Worm (Caenorhabditis elegans) whole organism, L3 larva: Measurements from ENCODE around the gene ZK121.2.
A peak's percentile ranks its signal among the peaks of the same experiment; 100 is the strongest.

Experiments used
- R02D3.7 ChIP-seq: fragments of 150-350 bp; optimal IDR thresholded peaks from 2 replicates; lab custom pipeline; 2014; ENCODE audit warnings: missing biosample characterization, missing genetic modification characterization
- ZK546.5 ChIP-seq: sonication (generic microtip); optimal IDR thresholded peaks from 2 replicates; lab custom pipeline; 2017; ENCODE audit warnings: missing biosample characterization, missing genetic modification characterization
- aly-2 ChIP-seq: fragments of 150-350 bp; optimal IDR thresholded peaks from 2 replicates; lab custom pipeline; 2014; ENCODE audit warnings: missing biosample characterization, missing genetic modification characterization
- ama-1 ChIP-seq: fragments of 150-350 bp; optimal IDR thresholded peaks from 2 replicates; lab custom pipeline; 2018
- ceh-16 ChIP-seq: sonication (generic microtip); optimal IDR thresholded peaks from 2 replicates; lab custom pipeline; 2017; ENCODE audit warnings: missing biosample characterization, missing genetic modification characterization
- ceh-28 ChIP-seq: fragments of 150-350 bp; optimal IDR thresholded peaks from 2 replicates; lab custom pipeline; 2014; ENCODE audit warnings: missing biosample characterization, missing genetic modification reagents, missing genetic modification characterization
- ceh-82 ChIP-seq: fragments of 150-350 bp; optimal IDR thresholded peaks from 2 replicates; lab custom pipeline; 2014; ENCODE audit warnings: missing biosample characterization, missing genetic modification characterization
- ceh-9 ChIP-seq: sonication (generic microtip); optimal IDR thresholded peaks from 2 replicates; lab custom pipeline; 2018; ENCODE audit warnings: missing biosample characterization, missing genetic modification characterization
- daf-12 ChIP-seq: fragments of 150-350 bp; optimal IDR thresholded peaks from 2 replicates; lab custom pipeline; 2014; ENCODE audit warnings: missing biosample characterization, missing genetic modification reagents, missing genetic modification characterization
- egl-27 ChIP-seq: sonication (generic microtip); optimal IDR thresholded peaks from 4 replicates; lab custom pipeline; 2017; ENCODE audit warnings: missing biosample characterization, missing genetic modification reagents, missing genetic modification characterization
- egl-5 ChIP-seq: fragments of 150-350 bp; optimal IDR thresholded peaks from 2 replicates; lab custom pipeline; 2017; ENCODE audit warnings: missing biosample characterization, missing genetic modification reagents, missing genetic modification characterization, inconsistent platforms
- elt-1 ChIP-seq: fragments of 150-350 bp; optimal IDR thresholded peaks from 2 replicates; lab custom pipeline; 2014; ENCODE audit warnings: missing biosample characterization, missing genetic modification characterization
- elt-2 ChIP-seq: sonication (generic microtip); optimal IDR thresholded peaks from 2 replicates; lab custom pipeline; 2016; ENCODE audit warnings: missing genetic modification reagents, mild to moderate bottlenecking, missing genetic modification characterization, missing compliant biosample characterization
- elt-3 ChIP-seq, 3 experiments: fragments of 150-350 bp in 1 of 3; sonication (generic microtip) in 2 of 3; optimal IDR thresholded peaks; 2 replicates in 2 of 3; 4 replicates in 1 of 3; lab custom pipeline; 2014 to 2017; ENCODE audit warnings: missing biosample characterization in 3 of 3, missing genetic modification characterization in 3 of 3
- eor-1 ChIP-seq, 2 experiments: fragments of 150-350 bp; optimal IDR thresholded peaks; 2 replicates each; lab custom pipeline; 2014 to 2018; ENCODE audit warnings: missing biosample characterization in 2 of 2, missing genetic modification characterization in 2 of 2
- fkh-10 ChIP-seq: sonication (generic microtip); optimal IDR thresholded peaks from 2 replicates; lab custom pipeline; 2017; ENCODE audit warnings: missing biosample characterization, missing genetic modification reagents, missing genetic modification characterization
- fkh-2 ChIP-seq: fragments of 150-350 bp; optimal IDR thresholded peaks from 2 replicates; lab custom pipeline; 2014; ENCODE audit warnings: missing biosample characterization, missing genetic modification reagents, missing genetic modification characterization
- fos-1 ChIP-seq: fragments of 150-350 bp; optimal IDR thresholded peaks from 2 replicates; lab custom pipeline; 2014; ENCODE audit warnings: missing biosample characterization, missing genetic modification characterization
- hmg-11 ChIP-seq: sonication (generic microtip); optimal IDR thresholded peaks from 2 replicates; lab custom pipeline; 2016; ENCODE audit warnings: missing genetic modification characterization, missing compliant biosample characterization
- jun-1 ChIP-seq: fragments of 150-350 bp; optimal IDR thresholded peaks from 2 replicates; lab custom pipeline; 2014; ENCODE audit warnings: missing biosample characterization, missing genetic modification reagents, missing genetic modification characterization
- lin-15B ChIP-seq: fragments of 150-350 bp; optimal IDR thresholded peaks from 2 replicates; lab custom pipeline; 2014; ENCODE audit warnings: missing biosample characterization, missing genetic modification characterization
- lin-39 ChIP-seq: fragments of 150-350 bp; optimal IDR thresholded peaks from 2 replicates; lab custom pipeline; 2018; ENCODE audit warnings: missing biosample characterization, missing genetic modification reagents, missing genetic modification characterization
- lsy-12 ChIP-seq: sonication (generic microtip); optimal IDR thresholded peaks from 2 replicates; lab custom pipeline; 2016; ENCODE audit warnings: mild to moderate bottlenecking, missing genetic modification characterization, missing compliant biosample characterization
- mdl-1 ChIP-seq: fragments of 150-350 bp; optimal IDR thresholded peaks from 2 replicates; lab custom pipeline; 2014; ENCODE audit warnings: missing biosample characterization, missing genetic modification characterization
- mml-1 ChIP-seq: fragments of 150-350 bp; sonication (generic microtip); optimal IDR thresholded peaks from 3 replicates; lab custom pipeline; 2014; ENCODE audit warnings: missing biosample characterization, missing genetic modification characterization
- nfya-1 ChIP-seq: sonication (generic microtip); optimal IDR thresholded peaks from 2 replicates; lab custom pipeline; 2017; ENCODE audit warnings: missing genetic modification characterization, mild to moderate bottlenecking, missing compliant biosample characterization, antibody characterized with exemption, moderate library complexity; ENCODE audit not compliant: insufficient read depth
- nhr-11 ChIP-seq: fragments of 150-350 bp; optimal IDR thresholded peaks from 2 replicates; lab custom pipeline; 2014; ENCODE audit warnings: missing biosample characterization, missing genetic modification characterization
- nhr-12 ChIP-seq: fragments of 150-350 bp; optimal IDR thresholded peaks from 2 replicates; lab custom pipeline; 2014; ENCODE audit warnings: missing biosample characterization, missing genetic modification characterization
- nhr-23 ChIP-seq: fragments of 150-350 bp; optimal IDR thresholded peaks from 2 replicates; lab custom pipeline; 2014; ENCODE audit warnings: missing biosample characterization, missing genetic modification reagents, missing genetic modification characterization
- nhr-237 ChIP-seq: fragments of 150-350 bp; optimal IDR thresholded peaks from 2 replicates; lab custom pipeline; 2014; ENCODE audit warnings: missing biosample characterization, missing genetic modification characterization
- nhr-25 ChIP-seq: sonication (generic microtip); optimal IDR thresholded peaks from 2 replicates; lab custom pipeline; 2017; ENCODE audit warnings: missing biosample characterization, missing genetic modification characterization
- nhr-28 ChIP-seq: fragments of 150-350 bp; optimal IDR thresholded peaks from 2 replicates; lab custom pipeline; 2014; ENCODE audit warnings: missing biosample characterization, missing genetic modification characterization
- nhr-43 ChIP-seq: sonication (generic microtip); optimal IDR thresholded peaks from 2 replicates; lab custom pipeline; 2016; ENCODE audit warnings: mild to moderate bottlenecking, missing genetic modification characterization, missing compliant biosample characterization; ENCODE audit not compliant: poor library complexity, severe bottlenecking
- nhr-67 ChIP-seq: fragments of 150-350 bp; optimal IDR thresholded peaks from 2 replicates; lab custom pipeline; 2014; ENCODE audit warnings: missing biosample characterization, missing genetic modification characterization
- nhr-76 ChIP-seq: fragments of 150-350 bp; sonication (generic microtip); optimal IDR thresholded peaks from 5 replicates; lab custom pipeline; 2014; ENCODE audit warnings: missing biosample characterization, missing genetic modification characterization
- nhr-77 ChIP-seq: fragments of 150-350 bp; optimal IDR thresholded peaks from 2 replicates; lab custom pipeline; 2014; ENCODE audit warnings: missing biosample characterization, missing genetic modification characterization
- pha-4 ChIP-seq: fragments of 150-350 bp; optimal IDR thresholded peaks from 2 replicates; lab custom pipeline; 2014; ENCODE audit warnings: missing biosample characterization, missing genetic modification reagents, missing genetic modification characterization
- pqm-1 ChIP-seq: fragments of 150-350 bp; optimal IDR thresholded peaks from 2 replicates; lab custom pipeline; 2017; ENCODE audit warnings: missing biosample characterization, missing genetic modification characterization, inconsistent platforms
- sea-2 ChIP-seq: fragments of 150-350 bp; sonication (generic microtip); optimal IDR thresholded peaks from 4 replicates; lab custom pipeline; 2014; ENCODE audit warnings: missing biosample characterization, missing genetic modification reagents, missing genetic modification characterization
- skn-1 ChIP-seq: fragments of 150-350 bp; optimal IDR thresholded peaks from 2 replicates; lab custom pipeline; 2014; ENCODE audit warnings: missing biosample characterization, missing genetic modification characterization
- snpc-4 ChIP-seq: fragments of 150-350 bp; optimal IDR thresholded peaks from 2 replicates; lab custom pipeline; 2014; ENCODE audit warnings: missing biosample characterization, missing genetic modification characterization
- tbx-2 ChIP-seq: sonication (generic microtip); optimal IDR thresholded peaks from 2 replicates; lab custom pipeline; 2016; ENCODE audit warnings: mild to moderate bottlenecking, missing genetic modification characterization, missing compliant biosample characterization
- unc-39 ChIP-seq: sonication (generic microtip); optimal IDR thresholded peaks from 4 replicates; lab custom pipeline; 2017; ENCODE audit warnings: missing biosample characterization, missing genetic modification characterization
- unc-62 ChIP-seq: fragments of 150-350 bp; sonication (generic microtip); optimal IDR thresholded peaks from 4 replicates; lab custom pipeline; 2014; ENCODE audit warnings: missing biosample characterization, missing genetic modification reagents, missing genetic modification characterization
- zag-1 ChIP-seq: fragments of 150-350 bp; optimal IDR thresholded peaks from 2 replicates; lab custom pipeline; 2014; ENCODE audit warnings: missing biosample characterization, missing genetic modification characterization
- ztf-11 ChIP-seq: fragments of 150-350 bp; optimal IDR thresholded peaks from 2 replicates; lab custom pipeline; 2014; ENCODE audit warnings: missing biosample characterization, missing genetic modification characterization
- ztf-4 ChIP-seq: fragments of 150-350 bp; optimal IDR thresholded peaks from 2 replicates; lab custom pipeline; 2014; ENCODE audit warnings: missing biosample characterization, missing genetic modification characterization

Gene ZK121.2

ce11 chrIII:5361909-5362308 is 20.4 kb downstream of the ZK121.2 start, which contains the start of gene Y32H12A.1:
Y32H12A.1 (plus strand) TSS chrIII:5362209.
- TF ChIP-seq lin-15B (no peak), egl-27 (tag; lab: Kevin White, UChicago) (no peak), hmg-11 (no peak), nhr-77 (tag; lab: Kevin White, UChicago) (no peak), ceh-28 (tag; lab: Kevin White, UChicago) (no peak), pha-4 (no peak), nhr-67 (no peak), elt-2 (tag; lab: Kevin White, UChicago) (no peak), unc-39 (tag; lab: Kevin White, UChicago) (no peak), ztf-4 (tag; lab: Kevin White, UChicago) (no peak), skn-1 (no peak), nhr-28 (no peak), ama-1 (lab: Kevin White, UChicago) (no peak), nhr-237 (no peak)

ce11 chrIII:5367995-5368899 is 26.8 kb downstream of the ZK121.2 start, which contains the start of gene dhs-9:
dhs-9 (minus strand) TSS chrIII:5368045.
- TF ChIP-seq lsy-12 (tag; lab: Kevin White, UChicago) (no peak), fkh-2 (tag; lab: Kevin White, UChicago) (no peak), egl-27 (tag; lab: Kevin White, UChicago) (no peak), ZK546.5 (tag; lab: Kevin White, UChicago) (no peak), hmg-11 (peak; percentile 1), fkh-10 (no peak), unc-39 (tag; lab: Kevin White, UChicago) (no peak), nhr-237 (no peak), pqm-1 (tag; lab: Kevin White, UChicago) (peak; percentile 54), eor-1 (tag; optimal IDR thresholded peaks at IDR 0.05; lab: Kevin White, UChicago) (no peak), elt-3 (tag; optimal IDR thresholded peaks at IDR 0.05; lab: Kevin White, UChicago) (no peak), zag-1 (tag; lab: Kevin White, UChicago) (no peak), aly-2 (tag; lab: Kevin White, UChicago) (no peak), ceh-16 (no peak), nhr-28 (no peak), tbx-2 (tag; lab: Kevin White, UChicago) (peak; percentile 35), nhr-76 (tag; lab: Kevin White, UChicago) (no peak), nhr-12 (no peak), R02D3.7 (tag; lab: Kevin White, UChicago) (no peak), nhr-77 (tag; lab: Kevin White, UChicago) (no peak), egl-5 (peak; percentile 46), nhr-11 (tag; lab: Kevin White, UChicago) (no peak), ztf-11 (tag; lab: Kevin White, UChicago) (no peak), ama-1 (lab: Kevin White, UChicago) (no peak), skn-1 (peak; percentile 86), fos-1 (no peak), ceh-82 (no peak), elt-2 (tag; lab: Kevin White, UChicago) (peak; percentile 62), nhr-67 (no peak), ztf-4 (tag; lab: Kevin White, UChicago) (no peak), nhr-23 (tag; lab: Kevin White, UChicago) (no peak), unc-62 (GFP tag; lab: Kevin White, UChicago) (no peak), pha-4 (peak; percentile 85), ceh-9 (no peak), nhr-43 (tag; lab: Kevin White, UChicago) (peak; percentile 69), mml-1 (no peak), elt-1 (no peak), sea-2 (GFP tag; lab: Kevin White, UChicago) (no peak), nfya-1 (tag; lab: Kevin White, UChicago) (peak; percentile 10), daf-12 (tag; lab: Kevin White, UChicago) (no peak), ceh-28 (tag; lab: Kevin White, UChicago) (no peak), mdl-1 (tag; lab: Kevin White, UChicago) (no peak), nhr-25 (tag; lab: Kevin White, UChicago) (no peak), lin-15B (no peak), jun-1 (tag; lab: Kevin White, UChicago) (no peak), snpc-4 (tag; lab: Kevin White, UChicago) (peak; percentile 16), lin-39 (tag; lab: Kevin White, UChicago) (no peak)
